Worm (Caenorhabditis elegans) whole organism, L4 larva: ENCODE measurements around the gene fbxa-155.
"Not testable (repeated sequence)": the region's sequence is repeated elsewhere in the genome, so short reads cannot be mapped to it uniquely, and the experiment has no call there.

Experiments used
- F10B5.3 ChIP-seq: sonication (generic microtip); optimal IDR thresholded peaks from 2 replicates; lab custom pipeline; 2016; ENCODE audit warnings: mild to moderate bottlenecking, missing genetic modification characterization, missing compliant biosample characterization
- F26F4.8 ChIP-seq: fragments of 200-800 bp; sonication (Bioruptor generic); conservative IDR thresholded peaks from 2 replicates; pipeline ENCODE4 v1.3.6; 2022; ENCODE audit warnings: missing genetic modification characterization, missing compliant biosample characterization
- F37D6.2 ChIP-seq: sonication (generic microtip); optimal IDR thresholded peaks from 2 replicates; lab custom pipeline; 2016; ENCODE audit warnings: mild to moderate bottlenecking, missing genetic modification characterization, missing compliant biosample characterization
- F44E2.7 ChIP-seq: fragments of 200-800 bp; sonication (Bioruptor generic); IDR thresholded peaks from 2 replicates; pipeline ENCODE4 v2.1.2; 2022; ENCODE audit warnings: missing genetic modification characterization, missing compliant biosample characterization
- R02D3.7 ChIP-seq: fragments of 150-350 bp; sonication (generic microtip); optimal IDR thresholded peaks from 3 replicates; lab custom pipeline; 2014; ENCODE audit warnings: missing biosample characterization, missing genetic modification characterization
- T20F7.1 ChIP-seq: fragments of 200-800 bp; sonication (Bioruptor generic); optimal IDR thresholded peaks from 2 replicates; lab custom pipeline; 2018; ENCODE audit warnings: mild to moderate bottlenecking, missing genetic modification characterization, missing compliant biosample characterization
- Y5F2A.4 ChIP-seq: fragments of 200-800 bp; sonication (Bioruptor generic); optimal IDR thresholded peaks from 2 replicates; lab custom pipeline; 2018; ENCODE audit warnings: mild to moderate bottlenecking, missing genetic modification characterization, missing compliant biosample characterization
- Y75B8A.6 ChIP-seq: fragments of 200-800 bp; sonication (Bioruptor generic); IDR thresholded peaks from 2 replicates; pipeline ENCODE4 v1.3.6; 2022; ENCODE audit warnings: missing genetic modification reagents, missing genetic modification characterization, missing compliant biosample characterization
- ceh-82 ChIP-seq: sonication (generic microtip); optimal IDR thresholded peaks from 2 replicates; lab custom pipeline; 2017; ENCODE audit warnings: missing biosample characterization, missing genetic modification characterization
- cey-2 ChIP-seq: sonication (generic microtip); optimal IDR thresholded peaks from 3 replicates; lab custom pipeline; 2017; ENCODE audit warnings: missing genetic modification characterization, mild to moderate bottlenecking, missing compliant biosample characterization, antibody characterized with exemption, borderline replicate concordance; ENCODE audit not compliant: insufficient read depth
- ctbp-1 ChIP-seq: fragments of 200-800 bp; sonication (Bioruptor generic); IDR thresholded peaks from 2 replicates; pipeline ENCODE4 v1.3.6; 2022; ENCODE audit warnings: missing genetic modification reagents, missing genetic modification characterization, missing compliant biosample characterization
- daf-19 ChIP-seq: fragments of 200-800 bp; sonication (Bioruptor generic); conservative IDR thresholded peaks from 2 replicates; pipeline ENCODE4 v1.3.6; 2022; ENCODE audit warnings: missing genetic modification characterization, missing compliant biosample characterization
- daf-8 ChIP-seq: fragments of 200-800 bp; sonication (Bioruptor generic); IDR thresholded peaks from 2 replicates; pipeline ENCODE4 v1.3.6; 2022; ENCODE audit warnings: missing genetic modification characterization, missing compliant biosample characterization
- dmd-6 ChIP-seq: fragments of 200-800 bp; sonication (Bioruptor generic); IDR thresholded peaks from 2 replicates; pipeline ENCODE4 v1.3.6; 2022; ENCODE audit warnings: missing genetic modification reagents, missing genetic modification characterization, missing compliant biosample characterization
- egl-27 ChIP-seq: sonication (generic microtip); optimal IDR thresholded peaks from 3 replicates; lab custom pipeline; 2017; ENCODE audit warnings: missing biosample characterization, missing genetic modification reagents, missing genetic modification characterization
- egl-43 ChIP-seq: fragments of 200-800 bp; sonication (Bioruptor generic); IDR thresholded peaks from 2 replicates; pipeline ENCODE4 v1.3.6; 2022; ENCODE audit warnings: missing genetic modification reagents, missing genetic modification characterization, missing compliant biosample characterization
- fkh-10 ChIP-seq: fragments of 150-350 bp; optimal IDR thresholded peaks from 2 replicates; lab custom pipeline; 2014; ENCODE audit warnings: missing biosample characterization, missing genetic modification reagents, missing genetic modification characterization
- fos-1 ChIP-seq: fragments of 150-350 bp; optimal IDR thresholded peaks from 2 replicates; lab custom pipeline; 2014; ENCODE audit warnings: missing biosample characterization, missing genetic modification characterization
- hlh-11 ChIP-seq: fragments of 200-800 bp; sonication (Bioruptor generic); optimal IDR thresholded peaks from 2 replicates; lab custom pipeline; 2018; ENCODE audit warnings: mild to moderate bottlenecking, missing genetic modification characterization, missing compliant biosample characterization
- jun-1 ChIP-seq: fragments of 150-350 bp; optimal IDR thresholded peaks from 2 replicates; lab custom pipeline; 2014; ENCODE audit warnings: missing biosample characterization, missing genetic modification reagents, missing genetic modification characterization
- lin-29 ChIP-seq: fragments of 200-800 bp; sonication (Bioruptor generic); IDR thresholded peaks from 2 replicates; pipeline ENCODE4 v1.3.6; 2022; ENCODE audit warnings: missing genetic modification reagents, missing genetic modification characterization, missing compliant biosample characterization
- lin-38 ChIP-seq: fragments of 200-800 bp; sonication (Bioruptor generic); IDR thresholded peaks from 2 replicates; pipeline ENCODE4 v1.3.6; 2022; ENCODE audit warnings: missing genetic modification reagents, missing genetic modification characterization, missing compliant biosample characterization
- lin-39 ChIP-seq: fragments of 150-350 bp; optimal IDR thresholded peaks from 2 replicates; lab custom pipeline; 2014; ENCODE audit warnings: missing biosample characterization, missing genetic modification reagents, missing genetic modification characterization
- lsy-2 ChIP-seq, 2 experiments: fragments of 150-350 bp in 1 of 2; sonication (generic microtip) in 1 of 2; optimal IDR thresholded peaks; 2 replicates each; lab custom pipeline; 2014 to 2017; ENCODE audit warnings: missing biosample characterization in 2 of 2, missing genetic modification characterization in 2 of 2
- mep-1 ChIP-seq: fragments of 150-350 bp; sonication (generic microtip); optimal IDR thresholded peaks from 3 replicates; lab custom pipeline; 2014; ENCODE audit warnings: missing biosample characterization, missing genetic modification characterization
- mxl-3 ChIP-seq: fragments of 200-800 bp; sonication (Bioruptor generic); optimal IDR thresholded peaks from 2 replicates; lab custom pipeline; 2018; ENCODE audit warnings: mild to moderate bottlenecking, missing genetic modification characterization, missing compliant biosample characterization
- nhr-10 ChIP-seq: fragments of 150-350 bp; optimal IDR thresholded peaks from 2 replicates; lab custom pipeline; 2014; ENCODE audit warnings: missing biosample characterization, missing genetic modification characterization
- nhr-237 ChIP-seq: sonication (generic microtip); optimal IDR thresholded peaks from 2 replicates; lab custom pipeline; 2017; ENCODE audit warnings: missing biosample characterization, missing genetic modification characterization
- nhr-25 ChIP-seq: sonication (generic microtip); optimal IDR thresholded peaks from 2 replicates; lab custom pipeline; 2017; ENCODE audit warnings: missing genetic modification characterization, mild to moderate bottlenecking, missing compliant biosample characterization, antibody characterized with exemption, moderate library complexity, borderline replicate concordance; ENCODE audit not compliant: insufficient read depth
- nhr-28 ChIP-seq: fragments of 150-350 bp; optimal IDR thresholded peaks from 2 replicates; lab custom pipeline; 2014; ENCODE audit warnings: missing biosample characterization, missing genetic modification characterization
- nhr-76 ChIP-seq: fragments of 150-350 bp; optimal IDR thresholded peaks from 2 replicates; lab custom pipeline; 2014; ENCODE audit warnings: missing biosample characterization, missing genetic modification characterization
- php-3 ChIP-seq: fragments of 200-800 bp; sonication (Bioruptor generic); IDR thresholded peaks from 2 replicates; pipeline ENCODE4 v1.3.6; 2022; ENCODE audit warnings: missing genetic modification reagents, missing genetic modification characterization, missing compliant biosample characterization
- pqm-1 ChIP-seq: sonication (generic microtip); optimal IDR thresholded peaks from 2 replicates; lab custom pipeline; 2017; ENCODE audit warnings: missing biosample characterization, missing genetic modification characterization
- snpc-4 ChIP-seq: fragments of 150-350 bp; optimal IDR thresholded peaks from 2 replicates; lab custom pipeline; 2014; ENCODE audit warnings: missing biosample characterization, missing genetic modification characterization
- spr-3 ChIP-seq: fragments of 200-800 bp; sonication (Bioruptor generic); optimal IDR thresholded peaks from 2 replicates; lab custom pipeline; 2018; ENCODE audit warnings: mild to moderate bottlenecking, missing genetic modification characterization, missing compliant biosample characterization
- tra-1 ChIP-seq: fragments of 200-800 bp; sonication (Bioruptor generic); IDR thresholded peaks from 2 replicates; pipeline ENCODE4 v1.3.6; 2022; ENCODE audit warnings: missing genetic modification reagents, missing genetic modification characterization, missing compliant biosample characterization
- unc-130 ChIP-seq: sonication (generic microtip); optimal IDR thresholded peaks from 2 replicates; lab custom pipeline; 2016; ENCODE audit warnings: missing genetic modification reagents, missing genetic modification characterization, missing compliant biosample characterization
- unc-62 ChIP-seq, 3 experiments: fragments of 150-350 bp in 1 of 3; sonication (generic microtip); optimal IDR thresholded peaks in 2 of 3; peaks in 1 of 3; 1 replicate in 1 of 3; 2 replicates in 2 of 3; lab custom pipeline; 2014 to 2017; ENCODE audit warnings: missing biosample characterization in 3 of 3, missing genetic modification characterization in 3 of 3, missing genetic modification reagents in 3 of 3, missing genotype in 1 of 3
- vab-7 ChIP-seq: fragments of 200-800 bp; sonication (Bioruptor generic); IDR thresholded peaks from 2 replicates; pipeline ENCODE4 v1.3.6; 2022; ENCODE audit warnings: missing genetic modification reagents, missing genetic modification characterization, missing compliant biosample characterization
- zfp-3 ChIP-seq: fragments of 200-800 bp; sonication (Bioruptor generic); conservative IDR thresholded peaks from 2 replicates; pipeline ENCODE4 v1.3.6; 2022; ENCODE audit warnings: missing genetic modification reagents, missing genetic modification characterization, missing compliant biosample characterization
- zip-11 ChIP-seq: fragments of 200-800 bp; sonication (Bioruptor generic); IDR thresholded peaks from 2 replicates; pipeline ENCODE4 v1.3.6; 2022; ENCODE audit warnings: missing genetic modification characterization, missing compliant biosample characterization

fbxa-155 gene

DNA sequence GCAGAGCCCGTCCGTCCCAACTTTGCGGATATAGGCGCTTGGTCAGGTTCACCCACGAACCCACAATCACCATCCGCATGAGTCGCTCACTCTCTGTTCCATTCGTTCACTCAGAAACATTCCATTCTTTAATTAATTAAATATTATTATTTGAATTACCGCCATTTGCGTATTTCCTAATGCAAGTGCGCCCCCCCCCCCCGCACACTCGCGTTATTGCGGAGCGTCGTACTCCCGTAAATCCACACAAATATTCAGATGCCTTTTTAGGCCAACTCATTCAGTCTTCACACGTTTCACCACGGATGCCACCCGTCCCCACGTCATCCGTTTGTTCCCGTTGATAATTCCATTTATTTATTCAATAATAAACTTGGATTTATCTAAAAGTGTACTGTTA, 40.3 kb upstream of the fbxa-155 start, which contains the start of gene T16G12.3:
Gene T16G12.3, plus strand, starts transcription at position 301 of the 400 bp plus-strand sequence.
- not testable (repeated sequence) for TF ChIP-seq lin-38; lsy-2 (tag; optimal IDR thresholded peaks at IDR 0.05; lab: Kevin White, UChicago); nhr-10

DNA sequence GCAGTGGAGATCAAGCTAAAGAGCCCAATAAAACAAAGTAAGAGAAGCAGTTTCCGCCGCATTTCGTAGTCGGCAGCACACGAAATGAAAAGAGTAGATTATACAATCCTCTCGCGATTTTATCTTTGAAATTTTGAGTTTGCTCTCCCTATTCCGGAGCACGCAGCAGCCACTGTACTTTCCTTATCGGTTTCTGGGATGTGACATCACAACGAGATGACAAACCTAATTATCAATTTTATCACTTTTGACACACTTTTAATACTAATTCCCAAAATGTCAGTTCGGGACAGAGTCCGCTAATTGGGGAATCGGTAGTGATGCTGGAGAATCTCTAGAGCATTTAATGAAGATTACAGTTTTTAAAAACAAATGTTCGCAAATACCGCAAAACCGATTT, 39.7 kb upstream of the fbxa-155 start, which contains the start of gene T16G12.1:
Gene T16G12.1, minus strand, starts transcription at position 176 of the 400 bp plus-strand sequence.
- TF ChIP-seq mep-1 (tag; lab: Kevin White, UChicago), result no peak
- TF ChIP-seq lin-29 (GFP tag; lab: Robert Waterston, UW), result no peak
- no peak for TF ChIP-seq daf-8
- no peak for TF ChIP-seq cey-2 (tag; lab: Kevin White, UChicago)
- TF ChIP-seq pqm-1 (tag; lab: Kevin White, UChicago), result peak; percentile 68
- peak; percentile 39; the same call in 1 of the 2 replicates for TF ChIP-seq tra-1
- peak; percentile 70 for TF ChIP-seq dmd-6 (GFP tag; lab: Robert Waterston, UW)
- TF ChIP-seq F37D6.2, result no peak
- TF ChIP-seq zfp-3 (GFP tag; lab: Robert Waterston, UW), result no peak
- TF ChIP-seq R02D3.7 (tag; lab: Kevin White, UChicago), result no peak
- TF ChIP-seq snpc-4 (tag; lab: Kevin White, UChicago), result no peak
- TF ChIP-seq Y75B8A.6 (GFP tag; lab: Robert Waterston, UW), result no peak
- no peak for TF ChIP-seq unc-62 (GFP tag; optimal IDR thresholded peaks at IDR 0.05 in 1 of 2; lab: Kevin White, UChicago)
- TF ChIP-seq unc-62 (tag; optimal IDR thresholded peaks at IDR 0.05; lab: Kevin White, UChicago), result no peak
- no peak for TF ChIP-seq fkh-10
- no peak for TF ChIP-seq vab-7 (GFP tag; lab: Robert Waterston, UW)
- no peak for TF ChIP-seq nhr-76
- no peak for TF ChIP-seq ceh-82 (tag; lab: Kevin White, UChicago)
- TF ChIP-seq hlh-11 (tag; lab: Kevin White, UChicago), result peak; percentile 42
- no peak for TF ChIP-seq Y5F2A.4 (GFP tag; lab: Kevin White, UChicago)
- no peak for TF ChIP-seq ctbp-1
- TF ChIP-seq nhr-28 (tag; lab: Kevin White, UChicago), result peak; percentile 64
- TF ChIP-seq lsy-2 (tag; optimal IDR thresholded peaks at IDR 0.05; lab: Kevin White, UChicago), result no peak
- TF ChIP-seq php-3 (GFP tag; lab: Robert Waterston, UW), result no peak
- TF ChIP-seq nhr-237 (tag; lab: Kevin White, UChicago), result no peak
- TF ChIP-seq nhr-25, result no peak
- no peak for TF ChIP-seq F10B5.3 (tag; lab: Kevin White, UChicago)
- no peak for TF ChIP-seq fos-1 (tag; lab: Kevin White, UChicago)

ce11 chrIII:10040013-10040412, 30.0 kb upstream of the fbxa-155 start, which contains the start of gene T16G12.7:
T16G12.7 (minus strand) TSS chrIII:10040113.
- TF ChIP-seq egl-43 (GFP tag; lab: Robert Waterston, UW) (no peak), dmd-6 (GFP tag; lab: Robert Waterston, UW) (no peak), mxl-3 (GFP tag; lab: Kevin White, UChicago) (no peak), egl-27 (tag; lab: Kevin White, UChicago) (no peak), T20F7.1 (GFP tag; lab: Kevin White, UChicago) (no peak), unc-62 (GFP tag; optimal IDR thresholded peaks at IDR 0.05 in 1 of 2; lab: Kevin White, UChicago) (no peak), unc-62 (tag; optimal IDR thresholded peaks at IDR 0.05; lab: Kevin White, UChicago) (no peak), vab-7 (GFP tag; lab: Robert Waterston, UW) (no peak), Y75B8A.6 (GFP tag; lab: Robert Waterston, UW) (no peak), unc-130 (GFP tag; lab: Kevin White, UChicago) (no peak), mep-1 (tag; lab: Kevin White, UChicago) (no peak), F26F4.8 (GFP tag; lab: Robert Waterston, UW) (no peak), jun-1 (no peak), spr-3 (GFP tag; lab: Kevin White, UChicago) (no peak), php-3 (GFP tag; lab: Robert Waterston, UW) (no peak), F44E2.7 (GFP tag; lab: Robert Waterston, UW) (no peak), daf-19 (GFP tag; lab: Robert Waterston, UW) (no peak), ceh-82 (tag; lab: Kevin White, UChicago) (no peak), zfp-3 (GFP tag; lab: Robert Waterston, UW) (no peak), lin-39 (tag; lab: Kevin White, UChicago) (no peak), zip-11 (GFP tag; lab: Robert Waterston, UW) (no peak)
